Worm (Caenorhabditis elegans) whole organism, midembryonic: ENCODE measurements around the gene mboa-7.

Experiments used
- cog-1 ChIP-seq: sonication (generic microtip); optimal IDR thresholded peaks from 2 replicates; lab custom pipeline; 2016; ENCODE audit warnings: missing genetic modification characterization, missing compliant biosample characterization
- flt-1 ChIP-seq: fragments of 200-800 bp; sonication (Bioruptor generic); IDR thresholded peaks from 2 replicates; pipeline ENCODE4 v1.3.6; 2022; ENCODE audit warnings: missing genetic modification characterization, missing compliant biosample characterization
- med-1 ChIP-seq: sonication (generic microtip); optimal IDR thresholded peaks from 2 replicates; lab custom pipeline; 2017; ENCODE audit warnings: missing genetic modification characterization, mild to moderate bottlenecking, missing compliant biosample characterization, antibody characterized with exemption, missing genetic modification reagents; ENCODE audit not compliant: insufficient read depth
- ref-1 ChIP-seq: fragments of 200-800 bp; sonication (Bioruptor generic); conservative IDR thresholded peaks from 2 replicates; pipeline ENCODE4 v1.3.6; 2022; ENCODE audit warnings: missing genetic modification reagents, missing genetic modification characterization, missing compliant biosample characterization
- ztf-23 ChIP-seq: fragments of 200-800 bp; sonication (Bioruptor generic); IDR thresholded peaks from 2 replicates; pipeline ENCODE4 v1.3.6; 2022; ENCODE audit warnings: missing genetic modification reagents, missing genetic modification characterization, missing compliant biosample characterization

DNA sequence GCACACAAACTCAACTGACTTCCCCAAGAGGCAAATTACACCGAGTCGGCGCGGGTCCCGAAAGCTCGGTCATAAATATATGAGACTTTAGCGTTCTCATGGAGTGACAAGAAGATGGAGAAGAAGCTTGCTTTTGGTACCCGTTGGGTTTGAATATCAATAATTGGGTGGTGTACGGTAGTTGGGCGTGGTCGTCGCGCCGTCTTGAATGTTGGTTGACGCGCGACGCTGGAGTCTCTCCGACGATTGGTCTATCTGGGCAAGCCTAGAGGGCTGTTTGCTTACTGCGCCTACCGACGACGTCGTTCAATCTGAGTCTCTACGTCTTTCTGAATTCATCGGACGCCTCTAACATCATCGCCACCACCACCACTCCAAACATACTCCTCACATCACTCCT, 9.5 kb downstream of the mboa-7 start:
- TF ChIP-seq med-1 (GFP tag; lab: Kevin White, UChicago) (no peak), flt-1 (GFP tag; lab: Robert Waterston, UW) (no peak), cog-1 (tag; lab: Kevin White, UChicago) (no peak), ref-1 (no peak), ztf-23 (GFP tag; lab: Robert Waterston, UW) (no peak)
